Worm (Caenorhabditis elegans) whole organism, L4 larva: ENCODE results near the gene F52H2.5.

Experiments
- F10B5.3 ChIP-seq: sonication (generic microtip); optimal IDR thresholded peaks from 2 replicates; lab custom pipeline; 2016; ENCODE audit warnings: mild to moderate bottlenecking, missing genetic modification characterization, missing compliant biosample characterization
- F26F4.8 ChIP-seq: fragments of 200-800 bp; sonication (Bioruptor generic); conservative IDR thresholded peaks from 2 replicates; pipeline ENCODE4 v1.3.6; 2022; ENCODE audit warnings: missing genetic modification characterization, missing compliant biosample characterization
- Y75B8A.6 ChIP-seq: fragments of 200-800 bp; sonication (Bioruptor generic); IDR thresholded peaks from 2 replicates; pipeline ENCODE4 v1.3.6; 2022; ENCODE audit warnings: missing genetic modification reagents, missing genetic modification characterization, missing compliant biosample characterization
- ZK337.2 ChIP-seq: fragments of 200-800 bp; sonication (Bioruptor generic); IDR thresholded peaks from 2 replicates; pipeline ENCODE4 v1.3.6; 2022; ENCODE audit warnings: missing genetic modification reagents, missing genetic modification characterization, missing compliant biosample characterization
- ZK546.5 ChIP-seq, 2 experiments: sonication (generic microtip); optimal IDR thresholded peaks; 2 replicates each; lab custom pipeline; 2017; ENCODE audit warnings: missing biosample characterization in 2 of 2, missing genetic modification characterization in 2 of 2
- attf-4 ChIP-seq: sonication (generic microtip); optimal IDR thresholded peaks from 3 replicates; lab custom pipeline; 2017; ENCODE audit warnings: missing biosample characterization, missing genetic modification characterization
- ceh-28 ChIP-seq: fragments of 150-350 bp; optimal IDR thresholded peaks from 2 replicates; lab custom pipeline; 2014; ENCODE audit warnings: missing biosample characterization, missing genetic modification reagents, missing genetic modification characterization
- ceh-44 ChIP-seq: fragments of 200-800 bp; sonication (Bioruptor generic); IDR thresholded peaks from 2 replicates; pipeline ENCODE4 v1.3.6; 2022; ENCODE audit warnings: missing genetic modification reagents, missing genetic modification characterization, missing compliant biosample characterization
- ceh-62 ChIP-seq: sonication (generic microtip); optimal IDR thresholded peaks from 2 replicates; lab custom pipeline; 2017; ENCODE audit warnings: missing biosample characterization, missing genetic modification characterization
- ctbp-1 ChIP-seq: fragments of 200-800 bp; sonication (Bioruptor generic); IDR thresholded peaks from 2 replicates; pipeline ENCODE4 v1.3.6; 2022; ENCODE audit warnings: missing genetic modification reagents, missing genetic modification characterization, missing compliant biosample characterization
- daf-19 ChIP-seq: fragments of 200-800 bp; sonication (Bioruptor generic); conservative IDR thresholded peaks from 2 replicates; pipeline ENCODE4 v1.3.6; 2022; ENCODE audit warnings: missing genetic modification characterization, missing compliant biosample characterization
- daf-8 ChIP-seq: fragments of 200-800 bp; sonication (Bioruptor generic); IDR thresholded peaks from 2 replicates; pipeline ENCODE4 v1.3.6; 2022; ENCODE audit warnings: missing genetic modification characterization, missing compliant biosample characterization
- dmd-6 ChIP-seq: fragments of 200-800 bp; sonication (Bioruptor generic); IDR thresholded peaks from 2 replicates; pipeline ENCODE4 v1.3.6; 2022; ENCODE audit warnings: missing genetic modification reagents, missing genetic modification characterization, missing compliant biosample characterization
- dmd-8 ChIP-seq: fragments of 200-800 bp; sonication (Bioruptor generic); IDR thresholded peaks from 2 replicates; pipeline ENCODE4 v1.3.6; 2022; ENCODE audit warnings: missing genetic modification characterization, missing compliant biosample characterization
- duxl-1 ChIP-seq: sonication (generic microtip); optimal IDR thresholded peaks from 2 replicates; lab custom pipeline; 2016; ENCODE audit warnings: mild to moderate bottlenecking, missing genetic modification characterization, moderate library complexity, missing compliant biosample characterization; ENCODE audit not compliant: poor library complexity
- dve-1 ChIP-seq: sonication (generic microtip); optimal IDR thresholded peaks from 2 replicates; lab custom pipeline; 2017; ENCODE audit warnings: antibody characterized with exemption, mild to moderate bottlenecking, missing genetic modification characterization, missing compliant biosample characterization; ENCODE audit not compliant: insufficient read depth
- hif-1 ChIP-seq, 2 experiments: sonication (generic microtip); optimal IDR thresholded peaks; 2 replicates each; lab custom pipeline; 2016 to 2017; ENCODE audit warnings: missing compliant biosample characterization in 2 of 2, missing genetic modification characterization in 2 of 2, missing genetic modification reagents in 2 of 2, missing genotype in 2 of 2, mild to moderate bottlenecking in 1 of 2
- hmg-1.1 ChIP-seq: fragments of 200-800 bp; sonication (Bioruptor generic); IDR thresholded peaks from 2 replicates; pipeline ENCODE4 v1.3.6; 2022; ENCODE audit warnings: missing genetic modification reagents, missing genetic modification characterization, missing compliant biosample characterization
- jun-1 ChIP-seq: fragments of 150-350 bp; optimal IDR thresholded peaks from 2 replicates; lab custom pipeline; 2014; ENCODE audit warnings: missing biosample characterization, missing genetic modification reagents, missing genetic modification characterization
- lin-1 ChIP-seq: fragments of 200-800 bp; sonication (Bioruptor generic); IDR thresholded peaks from 2 replicates; pipeline ENCODE4 v1.3.6; 2022; ENCODE audit warnings: missing genetic modification reagents, missing genetic modification characterization, missing compliant biosample characterization
- lin-29 ChIP-seq: fragments of 200-800 bp; sonication (Bioruptor generic); IDR thresholded peaks from 2 replicates; pipeline ENCODE4 v1.3.6; 2022; ENCODE audit warnings: missing genetic modification reagents, missing genetic modification characterization, missing compliant biosample characterization
- lin-39 ChIP-seq: fragments of 150-350 bp; optimal IDR thresholded peaks from 2 replicates; lab custom pipeline; 2014; ENCODE audit warnings: missing biosample characterization, missing genetic modification reagents, missing genetic modification characterization
- lsy-2 ChIP-seq, 2 experiments: fragments of 150-350 bp in 1 of 2; sonication (generic microtip) in 1 of 2; optimal IDR thresholded peaks; 2 replicates each; lab custom pipeline; 2014 to 2017; ENCODE audit warnings: missing biosample characterization in 2 of 2, missing genetic modification characterization in 2 of 2
- madf-9 ChIP-seq: fragments of 200-800 bp; sonication (Bioruptor generic); conservative IDR thresholded peaks from 2 replicates; pipeline ENCODE4 v1.3.6; 2022; ENCODE audit warnings: missing genetic modification reagents, missing genetic modification characterization, missing compliant biosample characterization
- mxl-2 ChIP-seq: fragments of 200-800 bp; sonication (Bioruptor generic); conservative IDR thresholded peaks from 2 replicates; pipeline ENCODE4 v1.3.6; 2022; ENCODE audit warnings: missing genetic modification reagents, missing genetic modification characterization, missing compliant biosample characterization
- nhr-102 ChIP-seq: sonication (generic microtip); optimal IDR thresholded peaks from 2 replicates; lab custom pipeline; 2016; ENCODE audit warnings: mild to moderate bottlenecking, missing genetic modification characterization, moderate library complexity, missing compliant biosample characterization
- nhr-11 ChIP-seq: fragments of 150-350 bp; optimal IDR thresholded peaks from 2 replicates; lab custom pipeline; 2014; ENCODE audit warnings: missing biosample characterization, missing genetic modification characterization
- nhr-111 ChIP-seq: fragments of 200-800 bp; sonication (Bioruptor generic); optimal IDR thresholded peaks from 2 replicates; lab custom pipeline; 2018; ENCODE audit warnings: mild to moderate bottlenecking, missing genetic modification characterization, missing compliant biosample characterization
- nhr-237 ChIP-seq: sonication (generic microtip); optimal IDR thresholded peaks from 2 replicates; lab custom pipeline; 2017; ENCODE audit warnings: missing biosample characterization, missing genetic modification characterization
- nhr-42 ChIP-seq: fragments of 200-800 bp; sonication (Bioruptor generic); IDR thresholded peaks from 2 replicates; pipeline ENCODE4 v1.3.6; 2022; ENCODE audit warnings: missing genetic modification characterization, missing compliant biosample characterization
- nhr-48 ChIP-seq: sonication (generic microtip); optimal IDR thresholded peaks from 2 replicates; lab custom pipeline; 2016; ENCODE audit warnings: mild to moderate bottlenecking, missing genetic modification characterization, missing compliant biosample characterization
- nhr-76 ChIP-seq: fragments of 150-350 bp; optimal IDR thresholded peaks from 2 replicates; lab custom pipeline; 2014; ENCODE audit warnings: missing biosample characterization, missing genetic modification characterization
- php-3 ChIP-seq: fragments of 200-800 bp; sonication (Bioruptor generic); IDR thresholded peaks from 2 replicates; pipeline ENCODE4 v1.3.6; 2022; ENCODE audit warnings: missing genetic modification reagents, missing genetic modification characterization, missing compliant biosample characterization
- pqm-1 ChIP-seq: sonication (generic microtip); optimal IDR thresholded peaks from 2 replicates; lab custom pipeline; 2017; ENCODE audit warnings: missing biosample characterization, missing genetic modification characterization
- rbr-2 ChIP-seq: sonication (generic microtip); optimal IDR thresholded peaks from 2 replicates; lab custom pipeline; 2016; ENCODE audit warnings: missing genotype, missing genetic modification characterization, missing compliant biosample characterization
- saeg-2 ChIP-seq: fragments of 200-800 bp; sonication (Bioruptor generic); IDR thresholded peaks from 2 replicates; pipeline ENCODE4 v1.3.6; 2022; ENCODE audit warnings: missing genetic modification reagents, missing genetic modification characterization, missing compliant biosample characterization
- set-16 ChIP-seq: fragments of 200-800 bp; sonication (Bioruptor generic); IDR thresholded peaks from 2 replicates; pipeline ENCODE4 v1.3.6; 2022; ENCODE audit warnings: missing genetic modification reagents, missing genetic modification characterization, missing compliant biosample characterization
- snpc-1.2 ChIP-seq: fragments of 200-800 bp; sonication (Bioruptor generic); IDR thresholded peaks from 2 replicates; pipeline ENCODE4 v1.3.6; 2022; ENCODE audit warnings: missing genetic modification reagents, missing genetic modification characterization, missing compliant biosample characterization
- spr-1 ChIP-seq: sonication (generic microtip); optimal IDR thresholded peaks from 2 replicates; lab custom pipeline; 2016; ENCODE audit warnings: mild to moderate bottlenecking, missing genetic modification characterization, missing compliant biosample characterization
- spr-3 ChIP-seq: fragments of 200-800 bp; sonication (Bioruptor generic); optimal IDR thresholded peaks from 2 replicates; lab custom pipeline; 2018; ENCODE audit warnings: mild to moderate bottlenecking, missing genetic modification characterization, missing compliant biosample characterization
- tag-97 ChIP-seq: fragments of 200-800 bp; sonication (Bioruptor generic); IDR thresholded peaks from 2 replicates; pipeline ENCODE4 v1.3.6; 2022; ENCODE audit warnings: missing genetic modification characterization, missing compliant biosample characterization
- tra-1 ChIP-seq: fragments of 200-800 bp; sonication (Bioruptor generic); IDR thresholded peaks from 2 replicates; pipeline ENCODE4 v1.3.6; 2022; ENCODE audit warnings: missing genetic modification reagents, missing genetic modification characterization, missing compliant biosample characterization
- unc-62 ChIP-seq, 3 experiments: fragments of 150-350 bp in 1 of 3; sonication (generic microtip); optimal IDR thresholded peaks in 2 of 3; peaks in 1 of 3; 1 replicate in 1 of 3; 2 replicates in 2 of 3; lab custom pipeline; 2014 to 2017; ENCODE audit warnings: missing biosample characterization in 3 of 3, missing genetic modification characterization in 3 of 3, missing genetic modification reagents in 3 of 3, missing genotype in 1 of 3
- vab-7 ChIP-seq: fragments of 200-800 bp; sonication (Bioruptor generic); IDR thresholded peaks from 2 replicates; pipeline ENCODE4 v1.3.6; 2022; ENCODE audit warnings: missing genetic modification reagents, missing genetic modification characterization, missing compliant biosample characterization
- zfp-2 ChIP-seq: sonication (generic microtip); optimal IDR thresholded peaks from 2 replicates; lab custom pipeline; 2016; ENCODE audit warnings: mild to moderate bottlenecking, missing genetic modification characterization, missing compliant biosample characterization
- zip-2 ChIP-seq: fragments of 150-350 bp; optimal IDR thresholded peaks from 2 replicates; lab custom pipeline; 2014; ENCODE audit warnings: missing biosample characterization, missing genetic modification characterization
- ztf-11 ChIP-seq: fragments of 150-350 bp; optimal IDR thresholded peaks from 2 replicates; lab custom pipeline; 2014; ENCODE audit warnings: missing biosample characterization, missing genetic modification characterization
- ztf-7 ChIP-seq: fragments of 150-350 bp; optimal IDR thresholded peaks from 2 replicates; lab custom pipeline; 2014; ENCODE audit warnings: missing biosample characterization, missing genetic modification characterization

F52H2.5 gene

DNA sequence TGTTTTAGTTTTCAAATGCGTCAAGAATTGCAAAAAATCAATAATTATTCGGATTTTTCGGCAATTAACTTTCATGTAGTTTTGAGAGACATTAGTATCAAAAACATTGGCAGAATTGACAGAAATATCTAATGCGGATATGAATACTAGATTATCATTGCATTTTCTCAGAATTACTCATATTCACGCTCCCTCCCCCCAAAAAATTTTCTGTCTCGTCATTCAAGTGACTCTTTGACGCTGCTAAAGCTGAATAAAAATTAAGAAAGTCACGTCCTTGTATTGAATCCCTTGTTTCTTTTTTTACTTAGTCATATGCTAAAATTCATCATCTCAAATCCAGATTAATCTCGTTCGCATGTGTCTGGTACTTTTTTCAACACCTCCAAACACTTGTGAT, 36.7 kb upstream of the F52H2.5 start (continued):
- TF ChIP-seq ztf-11 (tag; lab: Kevin White, UChicago) (no peak), F10B5.3 (tag; lab: Kevin White, UChicago) (no peak), daf-8 (no peak), nhr-42 (GFP tag; lab: Robert Waterston, UW) (no peak), rbr-2 (tag; lab: Kevin White, UChicago) (no peak), php-3 (no peak), unc-62 (GFP tag; optimal IDR thresholded peaks at IDR 0.05 in 1 of 2; lab: Kevin White, UChicago) (no peak), unc-62 (tag; optimal IDR thresholded peaks at IDR 0.05; lab: Kevin White, UChicago) (no peak), nhr-11 (peak; percentile 58), lin-39 (tag; lab: Kevin White, UChicago) (no peak), set-16 (GFP tag; lab: Robert Waterston, UW) (no peak), lin-1 (no peak), nhr-111 (GFP tag; lab: Kevin White, UChicago) (no peak), nhr-48 (no peak), spr-3 (no peak), dmd-8 (GFP tag; lab: Robert Waterston, UW) (no peak), dve-1 (tag; lab: Kevin White, UChicago) (no peak), tra-1 (no peak), jun-1 (tag; lab: Kevin White, UChicago) (no peak), attf-4 (tag; lab: Kevin White, UChicago) (no peak), nhr-237 (no peak), ctbp-1 (0 out of 2 replicates have a peak, but pooled peaks have one; percentile 41), saeg-2 (GFP tag; lab: Robert Waterston, UW) (no peak), ZK337.2 (GFP tag; lab: Robert Waterston, UW) (no peak), zip-2 (tag; lab: Kevin White, UChicago) (no peak), ceh-28 (tag; lab: Kevin White, UChicago) (no peak), duxl-1 (tag; lab: Kevin White, UChicago) (no peak), lin-29 (GFP tag; lab: Robert Waterston, UW) (no peak), vab-7 (no peak), nhr-76 (tag; lab: Kevin White, UChicago) (no peak), snpc-1.2 (GFP tag; lab: Robert Waterston, UW) (no peak), ztf-7 (tag; lab: Kevin White, UChicago) (no peak), hif-1 (tag; optimal IDR thresholded peaks at IDR 0.05; lab: Kevin White, UChicago) (peak in 1 of 2 experiments; percentile 75), lsy-2 (tag; optimal IDR thresholded peaks at IDR 0.05; lab: Kevin White, UChicago) (peak in 1 of 2 experiments; percentile 17), dmd-6 (GFP tag; lab: Robert Waterston, UW) (no peak), ceh-44 (GFP tag; lab: Robert Waterston, UW) (no peak), daf-19 (GFP tag; lab: Robert Waterston, UW) (no peak), spr-1 (tag; lab: Kevin White, UChicago) (no peak), madf-9 (GFP tag; lab: Robert Waterston, UW) (no peak), F26F4.8 (GFP tag; lab: Robert Waterston, UW) (no peak)

ce11 chrX:2595757-2596059, 35.8 kb upstream of the F52H2.5 start:
- TF ChIP-seq tra-1 (no peak), tag-97 (GFP tag; lab: Robert Waterston, UW) (no peak), zfp-2 (tag; lab: Kevin White, UChicago) (no peak), ZK546.5 (tag; optimal IDR thresholded peaks at IDR 0.05; lab: Kevin White, UChicago) (no peak), ceh-62 (tag; lab: Kevin White, UChicago) (no peak), spr-1 (tag; lab: Kevin White, UChicago) (no peak), Y75B8A.6 (GFP tag; lab: Robert Waterston, UW) (no peak), nhr-102 (tag; lab: Kevin White, UChicago) (no peak), hmg-1.1 (GFP tag; lab: Robert Waterston, UW) (no peak), pqm-1 (tag; lab: Kevin White, UChicago) (no peak), mxl-2 (GFP tag; lab: Robert Waterston, UW) (no peak)
